Fruit fly (Drosophila melanogaster) whole organism: ENCODE measurements around the gene car.

ENCODE experiments used
- Dll ChIP-seq: fragments of >200 bp; optimal IDR thresholded peaks from 2 replicates; lab custom pipeline; 2017
- pan ChIP-seq: fragments of >200 bp; optimal IDR thresholded peaks from 2 replicates; lab custom pipeline; 2017
- psq ChIP-seq: fragments of >200 bp; optimal IDR thresholded peaks from 2 replicates; lab custom pipeline; 2017
- usp ChIP-seq: fragments of >200 bp; optimal IDR thresholded peaks from 2 replicates; lab custom pipeline; 2017; ENCODE audit warnings: missing biosample characterization, missing genetic modification characterization, mixed read lengths

dm6 chrX:19590579-19590978, 24.8 kb downstream of the car start:
- TF ChIP-seq usp (GFP tag; lab: Kevin White, UChicago): no peak
- TF ChIP-seq pan: no peak
- TF ChIP-seq psq (lab: Kevin White, UChicago): no peak
- no peak for TF ChIP-seq Dll
